Worm (Caenorhabditis elegans): Measurements from ENCODE around the gene F25B3.2.

Gene F25B3.2

DNA sequence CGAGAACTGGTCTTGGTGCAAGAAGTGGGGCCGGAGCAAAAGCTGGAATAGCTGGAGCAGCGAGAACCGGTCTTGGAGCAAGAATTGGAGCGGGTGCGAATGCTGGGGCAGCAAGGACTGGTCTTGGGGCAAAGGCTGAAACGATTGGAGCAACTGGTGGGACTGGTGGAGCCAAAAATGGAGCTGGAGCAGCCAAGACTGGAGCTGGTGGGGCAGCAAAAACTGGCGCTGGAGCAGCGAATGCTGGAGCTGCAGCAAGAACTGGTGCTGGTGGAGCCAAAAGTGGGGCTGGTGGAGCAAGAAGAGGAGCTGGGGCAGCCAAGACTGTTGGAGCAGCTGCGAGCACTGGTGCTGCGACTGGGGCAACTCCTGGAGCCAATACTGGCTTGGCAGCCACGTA, 51.5 kb downstream of the F25B3.2 start:
- TF ChIP-seq zfh-2 (GFP tag; conservative IDR thresholded peaks at IDR 0.05) (peak; percentile 90), dox-1 (GFP tag; IDR thresholded peaks at IDR 0.05) (peak; percentile 42; the same call in 1 of the 2 replicates), egrh-3 (GFP tag; IDR thresholded peaks at IDR 0.05) (peak; percentile 83), chd-7 (tag; optimal IDR thresholded peaks at IDR 0.05) (peak; percentile 52), unc-62 (GFP tag; optimal IDR thresholded peaks at IDR 0.05) (no peak)

DNA sequence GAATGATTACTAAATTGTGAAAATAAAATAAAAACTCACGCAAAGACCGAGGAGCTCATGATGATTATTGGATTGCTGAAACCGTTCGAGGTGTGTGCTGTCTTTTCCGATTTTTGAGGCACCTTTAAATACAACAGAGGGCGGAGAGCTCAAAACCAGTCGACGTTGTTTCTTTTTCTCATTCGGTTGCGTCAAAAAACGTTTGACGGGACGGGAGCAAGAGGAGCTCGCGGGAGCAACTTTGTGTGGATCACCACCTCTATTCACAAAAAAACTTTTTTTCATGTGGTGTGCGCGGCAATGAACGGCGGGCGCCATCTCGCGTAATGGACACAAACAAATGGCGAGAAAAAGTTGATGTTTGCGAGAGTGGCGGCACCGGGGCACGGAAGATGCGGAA, 52.0 kb downstream of the F25B3.2 start, which contains the start of gene idpc-3:
Gene idpc-3, minus strand, starts transcription at position 101 of the 400 bp plus-strand sequence.
- TF ChIP-seq unc-130 (GFP tag; optimal IDR thresholded peaks at IDR 0.05) (no peak), attf-6 (GFP tag; IDR thresholded peaks at IDR 0.05) (no peak), aptf-3 (GFP tag; IDR thresholded peaks at IDR 0.05) (no peak), K11D2.4 (GFP tag; IDR thresholded peaks at IDR 0.05) (no peak), attf-3 (GFP tag; conservative IDR thresholded peaks at IDR 0.05) (no peak), repo-1 (tag; optimal IDR thresholded peaks at IDR 0.05) (no peak), hlh-26 (GFP tag; conservative IDR thresholded peaks at IDR 0.05) (no peak), ztf-22 (GFP tag; optimal IDR thresholded peaks at IDR 0.05) (no peak), ztf-26 (tag; optimal IDR thresholded peaks at IDR 0.05) (no peak)

DNA sequence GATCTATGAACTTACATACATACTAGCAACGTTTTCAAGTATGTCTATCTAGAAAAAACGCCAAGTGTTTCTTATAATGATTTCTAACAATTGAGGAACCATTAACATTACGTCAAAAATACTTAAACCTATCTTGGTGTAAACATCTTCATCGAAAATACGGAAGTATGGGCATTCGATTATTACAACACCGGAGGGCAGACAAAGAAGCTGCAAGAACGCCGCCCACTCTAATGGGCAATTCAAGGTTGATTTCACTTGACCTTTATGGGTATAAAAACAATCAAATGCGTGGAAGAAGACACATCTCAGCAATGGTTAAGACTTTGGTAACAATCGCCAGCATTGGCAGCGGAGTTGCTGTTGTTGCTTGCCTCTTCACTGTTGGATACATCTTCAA, 52.6 kb downstream of the F25B3.2 start, which contains the start of gene col-146:
Gene col-146, plus strand, starts transcription at position 301 of the 400 bp plus-strand sequence.
- TF ChIP-seq K12H6.12 (tag; optimal IDR thresholded peaks at IDR 0.05) (no peak), lin-54 (GFP tag; optimal IDR thresholded peaks at IDR 0.05) (no peak)
